Worm (Caenorhabditis elegans) whole organism, midembryonic: ENCODE results near the gene skpo-1.

Source experiments
- T22C8.4 ChIP-seq: fragments of 200-800 bp; sonication (Bioruptor generic); IDR thresholded peaks from 2 replicates; pipeline ENCODE4 v1.3.6; 2022; ENCODE audit warnings: missing genetic modification characterization, missing compliant biosample characterization
- cog-1 ChIP-seq: sonication (generic microtip); optimal IDR thresholded peaks from 2 replicates; lab custom pipeline; 2016; ENCODE audit warnings: missing genetic modification characterization, missing compliant biosample characterization
- flt-1 ChIP-seq: fragments of 200-800 bp; sonication (Bioruptor generic); IDR thresholded peaks from 2 replicates; pipeline ENCODE4 v1.3.6; 2022; ENCODE audit warnings: missing genetic modification characterization, missing compliant biosample characterization
- klf-2 ChIP-seq: fragments of 200-800 bp; sonication (Bioruptor generic); conservative IDR thresholded peaks from 2 replicates; pipeline ENCODE4 v1.3.6; 2022; ENCODE audit warnings: missing genetic modification reagents, missing genetic modification characterization, missing compliant biosample characterization
- med-1 ChIP-seq: sonication (generic microtip); optimal IDR thresholded peaks from 2 replicates; lab custom pipeline; 2017; ENCODE audit warnings: missing genetic modification characterization, mild to moderate bottlenecking, missing compliant biosample characterization, antibody characterized with exemption, missing genetic modification reagents; ENCODE audit not compliant: insufficient read depth
- ref-1 ChIP-seq: fragments of 200-800 bp; sonication (Bioruptor generic); conservative IDR thresholded peaks from 2 replicates; pipeline ENCODE4 v1.3.6; 2022; ENCODE audit warnings: missing genetic modification reagents, missing genetic modification characterization, missing compliant biosample characterization
- tab-1 ChIP-seq: fragments of 200-800 bp; sonication (Bioruptor generic); IDR thresholded peaks from 2 replicates; pipeline ENCODE4 v1.3.6; 2022; ENCODE audit warnings: missing genetic modification characterization, missing compliant biosample characterization
- ztf-23 ChIP-seq: fragments of 200-800 bp; sonication (Bioruptor generic); IDR thresholded peaks from 2 replicates; pipeline ENCODE4 v1.3.6; 2022; ENCODE audit warnings: missing genetic modification reagents, missing genetic modification characterization, missing compliant biosample characterization
- ztf-29 ChIP-seq: fragments of 200-800 bp; sonication (Bioruptor generic); IDR thresholded peaks from 2 replicates; pipeline ENCODE4 v1.3.6; 2022; ENCODE audit warnings: missing genetic modification reagents, missing genetic modification characterization, missing compliant biosample characterization

The skpo-1 gene

ce11 chrII:8417059-8417668 lies 12.5 kb upstream of the skpo-1 start, which contains the start of gene fdgt-2:
fdgt-2 (plus strand) TSS chrII:8417618.
- no peak for TF ChIP-seq med-1
- TF ChIP-seq ref-1 (GFP tag; lab: Robert Waterston, UW), result no peak
- TF ChIP-seq tab-1, result no peak
- TF ChIP-seq cog-1 (tag; lab: Kevin White, UChicago), result no peak

ce11 chrII:8415462-8416037 lies 10.9 kb upstream of the skpo-1 start:
- TF ChIP-seq ztf-23 (GFP tag; lab: Robert Waterston, UW) (no peak), cog-1 (tag; lab: Kevin White, UChicago) (no peak), med-1 (no peak), flt-1 (GFP tag; lab: Robert Waterston, UW) (0 out of 2 replicates have a peak, but pooled peaks have one; percentile 49), ztf-29 (GFP tag; lab: Robert Waterston, UW) (peak; percentile 54; the same call in 1 of the 2 replicates)

- no peak for TF ChIP-seq flt-1 (GFP tag; lab: Robert Waterston, UW)
- no peak for TF ChIP-seq ref-1 (GFP tag; lab: Robert Waterston, UW)
- TF ChIP-seq T22C8.4 (GFP tag; lab: Robert Waterston, UW), result no peak
- no peak for TF ChIP-seq cog-1 (tag; lab: Kevin White, UChicago)
- no peak for TF ChIP-seq klf-2 (GFP tag; lab: Robert Waterston, UW)
- no peak for TF ChIP-seq tab-1
- TF ChIP-seq ztf-23 (GFP tag; lab: Robert Waterston, UW), result no peak
- no peak for TF ChIP-seq ztf-29 (GFP tag; lab: Robert Waterston, UW)
- TF ChIP-seq med-1, result no peak
Observed at ce11 chrII:8415035-8415434, 10.4 kb upstream of the skpo-1 start.

ce11 chrII:8412935-8413334 lies 8.3 kb upstream of the skpo-1 start:
- TF ChIP-seq ref-1 (GFP tag; lab: Robert Waterston, UW) (no peak), ztf-23 (GFP tag; lab: Robert Waterston, UW) (no peak), med-1 (no peak), flt-1 (GFP tag; lab: Robert Waterston, UW) (no peak), tab-1 (no peak), cog-1 (tag; lab: Kevin White, UChicago) (no peak), klf-2 (GFP tag; lab: Robert Waterston, UW) (no peak), ztf-29 (GFP tag; lab: Robert Waterston, UW) (no peak), T22C8.4 (GFP tag; lab: Robert Waterston, UW) (no peak)

- TF ChIP-seq T22C8.4 (GFP tag; lab: Robert Waterston, UW) (no peak), ztf-29 (GFP tag; lab: Robert Waterston, UW) (no peak), klf-2 (GFP tag; lab: Robert Waterston, UW) (no peak), ref-1 (GFP tag; lab: Robert Waterston, UW) (no peak), cog-1 (tag; lab: Kevin White, UChicago) (no peak), flt-1 (GFP tag; lab: Robert Waterston, UW) (no peak), tab-1 (no peak), med-1 (no peak), ztf-23 (GFP tag; lab: Robert Waterston, UW) (no peak)
Observed at ce11 chrII:8412061-8412721, 7.5 kb upstream of the skpo-1 start, which contains the start of gene efl-3. efl-3 (plus strand) TSS chrII:8412671.

ce11 chrII:8411002-8411401 lies 6.4 kb upstream of the skpo-1 start:
- TF ChIP-seq med-1, result no peak
- TF ChIP-seq T22C8.4 (GFP tag; lab: Robert Waterston, UW), result no peak
- no peak for TF ChIP-seq flt-1 (GFP tag; lab: Robert Waterston, UW)
- TF ChIP-seq ref-1 (GFP tag; lab: Robert Waterston, UW), result no peak
- TF ChIP-seq tab-1, result no peak
- TF ChIP-seq ztf-29 (GFP tag; lab: Robert Waterston, UW), result no peak
- no peak for TF ChIP-seq ztf-23 (GFP tag; lab: Robert Waterston, UW)
- no peak for TF ChIP-seq klf-2 (GFP tag; lab: Robert Waterston, UW)
- no peak for TF ChIP-seq cog-1 (tag; lab: Kevin White, UChicago)

ce11 chrII:8409538-8409937 lies 4.9 kb upstream of the skpo-1 start:
- TF ChIP-seq tab-1, result no peak
- no peak for TF ChIP-seq cog-1 (tag; lab: Kevin White, UChicago)
- TF ChIP-seq med-1, result no peak
- no peak for TF ChIP-seq T22C8.4 (GFP tag; lab: Robert Waterston, UW)
- no peak for TF ChIP-seq flt-1 (GFP tag; lab: Robert Waterston, UW)
- no peak for TF ChIP-seq klf-2 (GFP tag; lab: Robert Waterston, UW)
- no peak for TF ChIP-seq ref-1 (GFP tag; lab: Robert Waterston, UW)
- no peak for TF ChIP-seq ztf-29 (GFP tag; lab: Robert Waterston, UW)
- no peak for TF ChIP-seq ztf-23 (GFP tag; lab: Robert Waterston, UW)

- no peak for TF ChIP-seq ztf-23 (GFP tag; lab: Robert Waterston, UW)
- TF ChIP-seq med-1, result no peak
- TF ChIP-seq T22C8.4 (GFP tag; lab: Robert Waterston, UW), result no peak
- no peak for TF ChIP-seq klf-2 (GFP tag; lab: Robert Waterston, UW)
Observed at ce11 chrII:8407491-8407890, 2.8 kb upstream of the skpo-1 start, which contains the start of gene sra-13. sra-13 (plus strand) TSS chrII:8407685.

- TF ChIP-seq T22C8.4 (GFP tag; lab: Robert Waterston, UW), result no peak
- TF ChIP-seq med-1, result no peak
- no peak for TF ChIP-seq tab-1
- TF ChIP-seq ztf-23 (GFP tag; lab: Robert Waterston, UW), result no peak
- no peak for TF ChIP-seq ref-1 (GFP tag; lab: Robert Waterston, UW)
- no peak for TF ChIP-seq ztf-29 (GFP tag; lab: Robert Waterston, UW)
- TF ChIP-seq flt-1 (GFP tag; lab: Robert Waterston, UW), result no peak
- TF ChIP-seq cog-1 (tag; lab: Kevin White, UChicago), result no peak
- TF ChIP-seq klf-2 (GFP tag; lab: Robert Waterston, UW), result no peak
Observed at ce11 chrII:8405303-8405702, 655 bp upstream of the skpo-1 start, which contains the start of gene ubc-24. ubc-24 (plus strand) TSS chrII:8405603.
